Fruit fly (Drosophila melanogaster) whole organism, adult: Measurements from ENCODE around the gene CG5882.
A peak's percentile ranks its signal among the peaks of the same experiment; 100 is the strongest.

ENCODE experiments used
- CG11617 ChIP-seq: fragments of 200-800 bp; sonication (Bioruptor generic); optimal IDR thresholded peaks from 2 replicates; lab custom pipeline; 2017; ENCODE audit warnings: mild to moderate bottlenecking, missing biosample characterization, missing genetic modification reagents, missing genetic modification characterization
- CG12768 ChIP-seq: fragments of 200-800 bp; sonication (Bioruptor generic); optimal IDR thresholded peaks from 2 replicates; lab custom pipeline; 2017; ENCODE audit warnings: missing biosample characterization, missing genetic modification characterization, mild to moderate bottlenecking, moderate library complexity, missing genetic modification reagents
- CG14711 ChIP-seq: fragments of 200-800 bp; sonication (Bioruptor generic); optimal IDR thresholded peaks from 2 replicates; lab custom pipeline; 2018; ENCODE audit warnings: missing biosample characterization, mild to moderate bottlenecking, missing genetic modification characterization, moderate library complexity
- CG1620 ChIP-seq: fragments of 200-800 bp; sonication (Bioruptor generic); optimal IDR thresholded peaks from 2 replicates; lab custom pipeline; 2016; ENCODE audit warnings: missing biosample characterization, missing genetic modification characterization
- CG33017 ChIP-seq: fragments of 200-800 bp; sonication (Bioruptor generic); optimal IDR thresholded peaks from 2 replicates; lab custom pipeline; 2018; ENCODE audit warnings: missing biosample characterization, mild to moderate bottlenecking, missing genetic modification characterization, moderate library complexity
- CG5204 ChIP-seq: fragments of 200-800 bp; sonication (Bioruptor generic); optimal IDR thresholded peaks from 2 replicates; lab custom pipeline; 2016; ENCODE audit warnings: missing biosample characterization, missing genetic modification characterization
- CG7045 ChIP-seq: fragments of 200-800 bp; sonication (Bioruptor generic); optimal IDR thresholded peaks from 2 replicates; lab custom pipeline; 2017; ENCODE audit warnings: missing biosample characterization, mild to moderate bottlenecking, missing genetic modification characterization
- CG7101 ChIP-seq: fragments of 200-800 bp; sonication (Bioruptor generic); optimal IDR thresholded peaks from 2 replicates; lab custom pipeline; 2018; ENCODE audit warnings: missing biosample characterization, mild to moderate bottlenecking, missing genetic modification characterization, moderate library complexity
- Clk ChIP-seq: fragments of 200-800 bp; sonication (Bioruptor generic); optimal IDR thresholded peaks from 2 replicates; lab custom pipeline; 2017; ENCODE audit warnings: missing biosample characterization, missing genetic modification characterization
- Crg-1 ChIP-seq: fragments of 200-800 bp; sonication (Bioruptor generic); optimal IDR thresholded peaks from 2 replicates; lab custom pipeline; 2016; ENCODE audit warnings: missing biosample characterization, missing genetic modification characterization
- Hr96 ChIP-seq: fragments of 200-800 bp; sonication (Bioruptor generic); optimal IDR thresholded peaks from 2 replicates; lab custom pipeline; 2016; ENCODE audit warnings: missing biosample characterization, missing genetic modification characterization
- Mnt ChIP-seq: fragments of 200-800 bp; sonication (Bioruptor generic); optimal IDR thresholded peaks from 2 replicates; lab custom pipeline; 2016; ENCODE audit warnings: missing biosample characterization, mild to moderate bottlenecking, missing genetic modification characterization
- bab1 ChIP-seq: fragments of 200-800 bp; sonication (Bioruptor generic); optimal IDR thresholded peaks from 3 replicates; lab custom pipeline; 2019; ENCODE audit warnings: missing biosample characterization, mild to moderate bottlenecking, missing genetic modification characterization, moderate library complexity
- cic ChIP-seq: fragments of 200-800 bp; sonication (Bioruptor generic); optimal IDR thresholded peaks from 2 replicates; lab custom pipeline; 2017; ENCODE audit warnings: missing biosample characterization, mild to moderate bottlenecking, missing genetic modification characterization, moderate library complexity
- cnc ChIP-seq, 2 experiments: fragments of >200 bp; optimal IDR thresholded peaks; 2 replicates each; lab custom pipeline; 2017
- kay ChIP-seq: fragments of 200-800 bp; sonication (Bioruptor generic); peaks from one replicate; lab custom pipeline; 2016; ENCODE audit warnings: missing biosample characterization, missing genetic modification characterization, borderline replicate concordance
- ovo ChIP-seq: fragments of 200-800 bp; sonication (Bioruptor generic); optimal IDR thresholded peaks from 2 replicates; lab custom pipeline; 2016; ENCODE audit warnings: missing biosample characterization, missing genetic modification characterization
- pad ChIP-seq: fragments of 200-800 bp; sonication (Bioruptor generic); optimal IDR thresholded peaks from 3 replicates; lab custom pipeline; 2017; ENCODE audit warnings: missing biosample characterization, missing genetic modification characterization, mild to moderate bottlenecking, moderate library complexity, missing genetic modification reagents
- tj ChIP-seq: fragments of 200-800 bp; sonication (Bioruptor generic); optimal IDR thresholded peaks from 3 replicates; lab custom pipeline; 2017; ENCODE audit warnings: missing biosample characterization, mild to moderate bottlenecking, missing genetic modification characterization, moderate library complexity
- toe ChIP-seq: fragments of 200-800 bp; sonication (Bioruptor generic); optimal IDR thresholded peaks from 2 replicates; lab custom pipeline; 2016; ENCODE audit warnings: missing biosample characterization, missing genetic modification characterization

CG5882 gene

dm6 chr3R:27129580-27130385 lies 11.3 kb downstream of the CG5882 start:
- TF ChIP-seq pad (GFP tag; lab: Kevin White, UChicago) (no peak), cnc (optimal IDR thresholded peaks at IDR 0.05; lab: Kevin White, UChicago) (no peak), cic (peak; percentile 47), Crg-1 (peak; percentile 14), kay (no peak), CG14711 (tag; lab: Kevin White, UChicago) (peak; percentile 36), CG11617 (GFP tag; lab: Kevin White, UChicago) (peak; percentile 3), CG7101 (tag; lab: Kevin White, UChicago) (peak; percentile 7), CG12768 (GFP tag; lab: Kevin White, UChicago) (peak; percentile 22), CG33017 (tag; lab: Kevin White, UChicago) (peak; percentile 8), CG1620 (GFP tag; lab: Kevin White, UChicago) (no peak), Hr96 (GFP tag; lab: Kevin White, UChicago) (peak; percentile 13), bab1 (peak; percentile 37), CG5204 (no peak), CG7045 (GFP tag; lab: Kevin White, UChicago) (peak; percentile 19), Mnt (GFP tag; lab: Kevin White, UChicago) (peak; percentile 65), Clk (GFP tag; lab: Kevin White, UChicago) (no peak), tj (GFP tag; lab: Kevin White, UChicago) (peak; percentile 70)

- TF ChIP-seq tj (GFP tag; lab: Kevin White, UChicago) (peak; percentile 62), kay (peak; percentile 47), pad (GFP tag; lab: Kevin White, UChicago) (no peak), bab1 (no peak), CG7045 (GFP tag; lab: Kevin White, UChicago) (no peak), Mnt (GFP tag; lab: Kevin White, UChicago) (no peak), Crg-1 (no peak)
Observed at dm6 chr3R:27130551-27131161, 12.2 kb downstream of the CG5882 start.

DNA sequence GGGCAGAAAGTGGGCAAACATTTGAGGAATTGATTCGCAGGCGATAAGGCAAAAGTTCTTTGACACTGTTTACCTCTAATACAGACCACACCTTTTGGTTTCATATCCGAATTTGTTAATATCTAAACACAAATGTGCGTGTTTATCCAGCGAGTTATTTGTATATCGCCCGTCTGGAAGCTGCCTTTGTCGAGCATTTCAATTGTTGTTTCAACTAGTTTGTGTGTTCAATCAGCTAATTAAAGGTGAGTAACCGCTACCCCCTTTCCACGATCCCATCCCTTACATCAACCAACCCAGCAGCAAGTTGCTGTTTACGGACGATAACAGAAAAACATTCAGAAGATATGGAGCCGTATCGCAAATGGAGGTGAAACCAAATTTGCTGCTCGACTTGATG lies 13.0 kb downstream of the CG5882 start:
- TF ChIP-seq Crg-1 (peak; percentile 63), CG14711 (tag; lab: Kevin White, UChicago) (peak; percentile 11), Hr96 (GFP tag; lab: Kevin White, UChicago) (no peak), cic (peak; percentile 20), pad (GFP tag; lab: Kevin White, UChicago) (no peak), CG1620 (GFP tag; lab: Kevin White, UChicago) (peak; percentile 40), CG7101 (tag; lab: Kevin White, UChicago) (peak; percentile 46), ovo (peak; percentile 44), CG7045 (GFP tag; lab: Kevin White, UChicago) (peak; percentile 29), CG12768 (GFP tag; lab: Kevin White, UChicago) (peak; percentile 39), kay (peak; percentile 56), tj (GFP tag; lab: Kevin White, UChicago) (no peak), CG33017 (tag; lab: Kevin White, UChicago) (peak; percentile 6), CG5204 (no peak), toe (GFP tag; lab: Kevin White, UChicago) (no peak), CG11617 (GFP tag; lab: Kevin White, UChicago) (peak; percentile 12)

- TF ChIP-seq kay (no peak), Mnt (GFP tag; lab: Kevin White, UChicago) (no peak), Clk (GFP tag; lab: Kevin White, UChicago) (no peak), ovo (no peak), CG5204 (no peak), CG12768 (GFP tag; lab: Kevin White, UChicago) (no peak), CG7045 (GFP tag; lab: Kevin White, UChicago) (no peak), Hr96 (GFP tag; lab: Kevin White, UChicago) (no peak), CG14711 (tag; lab: Kevin White, UChicago) (no peak), CG7101 (tag; lab: Kevin White, UChicago) (no peak), pad (GFP tag; lab: Kevin White, UChicago) (no peak), CG11617 (GFP tag; lab: Kevin White, UChicago) (no peak), CG33017 (tag; lab: Kevin White, UChicago) (no peak), cic (no peak), bab1 (no peak), CG1620 (GFP tag; lab: Kevin White, UChicago) (no peak), tj (GFP tag; lab: Kevin White, UChicago) (no peak)
Observed at dm6 chr3R:27133992-27134391, 15.5 kb downstream of the CG5882 start.

- no peak for TF ChIP-seq CG7045 (GFP tag; lab: Kevin White, UChicago)
- TF ChIP-seq CG11617 (GFP tag; lab: Kevin White, UChicago) = no peak
- TF ChIP-seq toe (GFP tag; lab: Kevin White, UChicago) = no peak
- TF ChIP-seq CG5204 = no peak
- no peak for TF ChIP-seq Clk (GFP tag; lab: Kevin White, UChicago)
- TF ChIP-seq pad (GFP tag; lab: Kevin White, UChicago) = no peak
- no peak for TF ChIP-seq Hr96 (GFP tag; lab: Kevin White, UChicago)
- no peak for TF ChIP-seq bab1
- no peak for TF ChIP-seq CG33017 (tag; lab: Kevin White, UChicago)
- TF ChIP-seq tj (GFP tag; lab: Kevin White, UChicago) = no peak
- TF ChIP-seq CG7101 (tag; lab: Kevin White, UChicago) = no peak
- TF ChIP-seq cnc (optimal IDR thresholded peaks at IDR 0.05; lab: Kevin White, UChicago) = no peak
- TF ChIP-seq CG1620 (GFP tag; lab: Kevin White, UChicago) = no peak
- TF ChIP-seq CG12768 (GFP tag; lab: Kevin White, UChicago) = no peak
- no peak for TF ChIP-seq Mnt (GFP tag; lab: Kevin White, UChicago)
- no peak for TF ChIP-seq CG14711 (tag; lab: Kevin White, UChicago)
- no peak for TF ChIP-seq kay
- no peak for TF ChIP-seq cic
- no peak for TF ChIP-seq ovo
- TF ChIP-seq Crg-1 = no peak
Observed at dm6 chr3R:27134728-27135361, 16.4 kb downstream of the CG5882 start.
